Worm (Caenorhabditis elegans): ENCODE measurements around the gene arrd-9.
"Not testable (repeated sequence)": the region's sequence is repeated elsewhere in the genome, so short reads cannot be mapped to it uniquely, and the experiment has no call there.

arrd-9 gene

ce11 chrII:12448241-12448640 lies 32.5 kb downstream of the arrd-9 start, which contains the start of gene srh-27:
Gene srh-27 (plus strand): TSS chrII:12448541.
- TF ChIP-seq nhr-23 (tag; optimal IDR thresholded peaks at IDR 0.05): no peak
- TF ChIP-seq nhr-67 (tag; optimal IDR thresholded peaks at IDR 0.05): no peak
- no peak for TF ChIP-seq ama-1 (optimal IDR thresholded peaks at IDR 0.05)
- TF ChIP-seq ceh-82 (tag; optimal IDR thresholded peaks at IDR 0.05): no peak
- no peak for TF ChIP-seq nhr-76 (tag; optimal IDR thresholded peaks at IDR 0.05)
- no peak for TF ChIP-seq eor-1 (tag; optimal IDR thresholded peaks at IDR 0.05)
- TF ChIP-seq mdl-1 (tag; optimal IDR thresholded peaks at IDR 0.05): no peak
- TF ChIP-seq unc-39 (tag; optimal IDR thresholded peaks at IDR 0.05): no peak
- no peak for TF ChIP-seq tbx-2 (tag; optimal IDR thresholded peaks at IDR 0.05)
- no peak for TF ChIP-seq aly-2 (tag; optimal IDR thresholded peaks at IDR 0.05)
- TF ChIP-seq sea-2 (GFP tag; optimal IDR thresholded peaks at IDR 0.05): no peak
- no peak for TF ChIP-seq nfya-1 (tag; optimal IDR thresholded peaks at IDR 0.05; ENCODE audit: insufficient read depth)
- no peak for TF ChIP-seq ZK546.5 (tag; optimal IDR thresholded peaks at IDR 0.05)
- TF ChIP-seq hmg-11 (tag; optimal IDR thresholded peaks at IDR 0.05): no peak
- TF ChIP-seq ceh-16 (tag; optimal IDR thresholded peaks at IDR 0.05): no peak
- no peak for TF ChIP-seq fos-1 (tag; optimal IDR thresholded peaks at IDR 0.05)

- TF ChIP-seq egl-27 (tag; optimal IDR thresholded peaks at IDR 0.05): no peak
- TF ChIP-seq ZK546.5 (tag; optimal IDR thresholded peaks at IDR 0.05): no peak
- no peak for TF ChIP-seq nhr-28 (tag; optimal IDR thresholded peaks at IDR 0.05)
- no peak for TF ChIP-seq unc-62 (GFP tag; optimal IDR thresholded peaks at IDR 0.05)
- no peak for TF ChIP-seq pqm-1 (tag; optimal IDR thresholded peaks at IDR 0.05)
- no peak for TF ChIP-seq nhr-25 (tag; optimal IDR thresholded peaks at IDR 0.05)
- TF ChIP-seq fkh-2 (tag; optimal IDR thresholded peaks at IDR 0.05): no peak
- TF ChIP-seq fkh-10 (GFP tag; optimal IDR thresholded peaks at IDR 0.05): no peak
- TF ChIP-seq jun-1 (tag; optimal IDR thresholded peaks at IDR 0.05): no peak
- no peak for TF ChIP-seq nhr-76 (tag; optimal IDR thresholded peaks at IDR 0.05)
- no peak for TF ChIP-seq nhr-23 (tag; optimal IDR thresholded peaks at IDR 0.05)
- TF ChIP-seq skn-1 (tag; optimal IDR thresholded peaks at IDR 0.05): no peak
- no peak for TF ChIP-seq nhr-77 (tag; optimal IDR thresholded peaks at IDR 0.05)
These were observed 35.9 kb downstream of the arrd-9 start, which contains the start of the genes W05H5.1 and pitr-6 for ce11 chrII:12444679-12445376. Gene W05H5.1 (minus strand): TSS chrII:12444779. Gene pitr-6 (plus strand): TSS chrII:12445326.

ce11 chrII:12441164-12441563 lies 39.5 kb downstream of the arrd-9 start, which contains the start of gene Y57A10C.10:
Gene Y57A10C.10 (minus strand): TSS chrII:12441264.
- TF ChIP-seq unc-62 (GFP tag; optimal IDR thresholded peaks at IDR 0.05); nhr-77 (tag; optimal IDR thresholded peaks at IDR 0.05); fkh-10 (GFP tag; optimal IDR thresholded peaks at IDR 0.05): not testable (repeated sequence)

ce11 chrII:12438441-12438840 lies 42.3 kb downstream of the arrd-9 start, which contains the start of gene Y57A10C.9:
Gene Y57A10C.9 (minus strand): TSS chrII:12438541.
- TF ChIP-seq ztf-11 (tag; optimal IDR thresholded peaks at IDR 0.05): no peak
- no peak for TF ChIP-seq nhr-43 (tag; optimal IDR thresholded peaks at IDR 0.05; ENCODE audit: poor library complexity, severe bottlenecking)
- no peak for TF ChIP-seq ceh-28 (tag; optimal IDR thresholded peaks at IDR 0.05)

- no peak for TF ChIP-seq lin-15B (tag; optimal IDR thresholded peaks at IDR 0.05)
- TF ChIP-seq R02D3.7 (tag; optimal IDR thresholded peaks at IDR 0.05): no peak
- TF ChIP-seq ceh-82 (tag; optimal IDR thresholded peaks at IDR 0.05): no peak
- no peak for TF ChIP-seq jun-1 (tag; optimal IDR thresholded peaks at IDR 0.05)
- no peak for TF ChIP-seq nhr-25 (tag; optimal IDR thresholded peaks at IDR 0.05)
- TF ChIP-seq nhr-67 (tag; optimal IDR thresholded peaks at IDR 0.05): no peak
- no peak for TF ChIP-seq unc-62 (GFP tag; optimal IDR thresholded peaks at IDR 0.05)
- no peak for TF ChIP-seq skn-1 (tag; optimal IDR thresholded peaks at IDR 0.05)
- TF ChIP-seq egl-27 (tag; optimal IDR thresholded peaks at IDR 0.05): no peak
- no peak for TF ChIP-seq lin-39 (tag; optimal IDR thresholded peaks at IDR 0.05)
These were observed 44.0 kb downstream of the arrd-9 start for ce11 chrII:12436717-12437116.
